Fruit fly (Drosophila melanogaster): ENCODE data around the gene CG7208.
A peak's percentile ranks its signal among the peaks of the same experiment; 100 is the strongest.

DNA sequence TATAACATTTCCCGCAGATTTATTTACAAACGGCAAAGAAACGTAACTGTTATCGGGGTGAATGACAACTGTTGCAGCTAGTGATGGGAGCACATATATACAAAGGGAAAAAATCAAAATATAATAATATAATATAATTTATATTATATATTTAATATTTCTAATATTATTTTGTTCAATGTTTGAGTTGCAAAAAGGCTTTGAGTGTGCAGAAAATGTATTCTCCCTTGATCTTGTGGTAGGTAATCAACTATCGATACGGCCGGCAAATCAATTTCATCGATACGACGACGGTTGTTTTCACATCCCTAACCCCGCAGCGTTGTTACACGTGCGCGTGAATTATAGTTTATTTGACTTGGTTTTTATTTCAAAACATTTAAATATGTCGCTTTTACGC is 37.9 kb upstream of the CG7208 start, which contains the start of the genes mTerf5 and Non3:
- peak; percentile 37 for TF ChIP-seq h (GFP tag; optimal IDR thresholded peaks at IDR 0.05)
- no peak for TF ChIP-seq Vsx2 (GFP tag; optimal IDR thresholded peaks at IDR 0.05; ENCODE audit: partially characterized antibody)
